Fruit fly (Drosophila melanogaster): ENCODE measurements around the gene Hsc70-2.

Hsc70-2 gene

dm6 chr3R:13068022-13068421, 23.5 kb downstream of the Hsc70-2 start (continued):
- no peak for TF ChIP-seq dan (GFP tag; IDR thresholded peaks at IDR 0.05)
- peak; percentile 91 for TF ChIP-seq dmrt11E (tag; optimal IDR thresholded peaks at IDR 0.05)
- TF ChIP-seq CG9727 (GFP tag; optimal IDR thresholded peaks at IDR 0.05), result peak; percentile 94
- TF ChIP-seq CG12299 (tag; optimal IDR thresholded peaks at IDR 0.05), result peak; percentile 74
- TF ChIP-seq Sry-δ (GFP tag; optimal IDR thresholded peaks at IDR 0.05), result peak; percentile 46
- TF ChIP-seq Spps (tag; optimal IDR thresholded peaks at IDR 0.05), result peak; percentile 95
- TF ChIP-seq CrebB (tag; optimal IDR thresholded peaks at IDR 0.05), result peak; percentile 84
- TF ChIP-seq Hand (GFP tag; optimal IDR thresholded peaks at IDR 0.05), result no peak
- TF ChIP-seq Mes4 (GFP tag; optimal IDR thresholded peaks at IDR 0.05), result peak; percentile 85
- TF ChIP-seq E2f2 (GFP tag; IDR thresholded peaks at IDR 0.05), result peak; percentile 42; the same call in 1 of the 2 replicates
- TF ChIP-seq CoRest (tag; optimal IDR thresholded peaks at IDR 0.05), result peak; percentile 86
- no peak for TF ChIP-seq Oaz (GFP tag; IDR thresholded peaks at IDR 0.05)
- peak; percentile 96 for TF ChIP-seq CG1603 (tag; optimal IDR thresholded peaks at IDR 0.05)
- no peak for TF ChIP-seq usp (GFP tag; optimal IDR thresholded peaks at IDR 0.05)
- TF ChIP-seq tna (GFP tag; IDR thresholded peaks at IDR 0.05; ENCODE audit: partially characterized antibody), result no peak
- TF ChIP-seq zfh2 (GFP tag; optimal IDR thresholded peaks at IDR 0.05), result no peak
- peak; percentile 73 for TF ChIP-seq CG9817 (tag; optimal IDR thresholded peaks at IDR 0.05)
- peak; percentile 47; the same call in 1 of the 3 replicates for TF ChIP-seq B-H1 (GFP tag; IDR thresholded peaks at IDR 0.05)
- TF ChIP-seq CG4404 (GFP tag; IDR thresholded peaks at IDR 0.05), result no peak
- TF ChIP-seq bowl (GFP tag; IDR thresholded peaks at IDR 0.05), result no peak
- TF ChIP-seq CG3847 (GFP tag; IDR thresholded peaks at IDR 0.05), result no peak
- no peak for TF ChIP-seq wor (GFP tag; IDR thresholded peaks at IDR 0.05)
- peak; percentile 72 for TF ChIP-seq CG3838 (GFP tag; optimal IDR thresholded peaks at IDR 0.05)
- peak; percentile 46 for TF ChIP-seq CG9609 (GFP tag; optimal IDR thresholded peaks at IDR 0.05)
- TF ChIP-seq Ptx1 (GFP tag; IDR thresholded peaks at IDR 0.05), result peak; percentile 34; the same call in 1 of the 2 replicates
- peak; percentile 80 for TF ChIP-seq CG4854 (GFP tag; optimal IDR thresholded peaks at IDR 0.05)
- TF ChIP-seq org-1 (GFP tag; optimal IDR thresholded peaks at IDR 0.05), result peak; percentile 90
- TF ChIP-seq CG14050 (GFP tag; IDR thresholded peaks at IDR 0.05), result peak; percentile 37; the same call in 1 of the 3 replicates
- TF ChIP-seq CG18262 (tag; optimal IDR thresholded peaks at IDR 0.05), result peak; percentile 86
- TF ChIP-seq Nf-YB (GFP tag; optimal IDR thresholded peaks at IDR 0.05), result peak; percentile 80
- TF ChIP-seq CG1233 (GFP tag; optimal IDR thresholded peaks at IDR 0.05), result peak; percentile 97
- TF ChIP-seq CG18764 (GFP tag; optimal IDR thresholded peaks at IDR 0.05), result peak; percentile 84
- TF ChIP-seq Dad (GFP tag; optimal IDR thresholded peaks at IDR 0.05), result peak; percentile 17
- peak; percentile 57 for TF ChIP-seq tup (GFP tag; optimal IDR thresholded peaks at IDR 0.05)
- TF ChIP-seq B-H2 (GFP tag; optimal IDR thresholded peaks at IDR 0.05), result no peak
- TF ChIP-seq cad (GFP tag; optimal IDR thresholded peaks at IDR 0.05), result no peak
- TF ChIP-seq CG15011 (GFP tag; optimal IDR thresholded peaks at IDR 0.05), result peak; percentile 95
- TF ChIP-seq CG4820 (GFP tag; optimal IDR thresholded peaks at IDR 0.05), result peak; percentile 88
- TF ChIP-seq CG30403 (GFP tag; optimal IDR thresholded peaks at IDR 0.05), result peak; percentile 59
- TF ChIP-seq chif (GFP tag; optimal IDR thresholded peaks at IDR 0.05), result peak; percentile 74 to 89
- peak; percentile 35; the same call in 1 of the 2 replicates for TF ChIP-seq ssp (GFP tag; IDR thresholded peaks at IDR 0.05)
- peak; percentile 82 for TF ChIP-seq Fer2 (tag; optimal IDR thresholded peaks at IDR 0.05)
- TF ChIP-seq CG16815 (GFP tag; optimal IDR thresholded peaks at IDR 0.05), result peak; percentile 22
- peak; percentile 86 for TF ChIP-seq ara (GFP tag; IDR thresholded peaks at IDR 0.05)
- peak; percentile 87 for TF ChIP-seq CG33213 (GFP tag; optimal IDR thresholded peaks at IDR 0.05)
- no peak for TF ChIP-seq klu (GFP tag; IDR thresholded peaks at IDR 0.05)
- TF ChIP-seq ttk (GFP tag; IDR thresholded peaks at IDR 0.05), result peak; percentile 55; the same call in 1 of the 2 replicates
- TF ChIP-seq bab2 (GFP tag; optimal IDR thresholded peaks at IDR 0.05), result peak; percentile 94
- TF ChIP-seq CG7745 (tag; optimal IDR thresholded peaks at IDR 0.05), result peak; percentile 80
- TF ChIP-seq Drgx (GFP tag; IDR thresholded peaks at IDR 0.05), result no peak
- 0 out of 3 replicates have a peak, but pooled peaks have one; percentile 51 for TF ChIP-seq z (GFP tag; IDR thresholded peaks at IDR 0.05)
- peak; percentile 79 for TF ChIP-seq p53 (GFP tag; optimal IDR thresholded peaks at IDR 0.05)

Measured in whole organism, embryonic.